Worm (Caenorhabditis elegans) whole organism, dauer: Measurements from ENCODE around the gene D1086.7.

Experiments
- unc-62 ChIP-seq: sonication (generic microtip); optimal IDR thresholded peaks from 2 replicates; lab custom pipeline; 2017; ENCODE audit warnings: missing biosample characterization, missing genetic modification reagents, missing genetic modification characterization

Gene D1086.7

DNA sequence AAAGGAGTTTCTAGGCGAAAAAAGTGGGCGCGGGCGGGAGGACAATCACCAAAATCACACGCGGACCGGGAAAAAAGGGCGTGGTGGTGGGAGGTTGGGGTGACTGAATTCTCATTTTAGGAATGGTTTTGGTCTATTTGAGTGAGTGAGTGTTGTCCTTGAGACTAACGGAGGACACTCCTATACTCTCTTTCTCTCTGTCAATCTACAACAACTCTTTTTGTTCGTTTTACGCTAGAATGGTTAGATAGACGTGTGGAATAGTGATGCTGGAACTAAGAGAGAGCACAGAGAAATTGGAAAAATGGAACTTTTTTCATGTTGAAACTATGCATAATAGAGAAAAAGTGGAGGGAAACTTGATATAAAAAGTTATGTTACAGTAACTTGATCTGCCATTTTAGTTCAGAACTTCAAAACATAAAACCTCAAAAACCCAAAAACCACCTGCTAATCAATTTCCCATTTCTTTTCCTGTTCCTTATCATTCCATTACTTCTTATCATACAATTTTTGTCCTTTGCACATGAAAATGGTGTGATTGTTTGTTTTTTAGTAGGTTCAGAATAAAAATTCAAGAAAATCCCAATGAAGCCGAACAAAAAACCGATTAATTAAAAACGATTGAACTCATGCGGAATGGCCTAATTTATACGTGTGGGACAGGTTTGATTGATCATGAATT lies 50.8 kb downstream of the D1086.7 start:
- no peak for TF ChIP-seq unc-62 (GFP tag; lab: Kevin White, UChicago)
